Worm (Caenorhabditis elegans) whole organism, L3 larva: ENCODE results near the gene B0222.15.

ENCODE experiments used
- ama-1 ChIP-seq: fragments of 150-350 bp; optimal IDR thresholded peaks from 2 replicates; lab custom pipeline; 2018
- daf-12 ChIP-seq: fragments of 150-350 bp; optimal IDR thresholded peaks from 2 replicates; lab custom pipeline; 2014; ENCODE audit warnings: missing biosample characterization, missing genetic modification reagents, missing genetic modification characterization
- egl-27 ChIP-seq: sonication (generic microtip); optimal IDR thresholded peaks from 4 replicates; lab custom pipeline; 2017; ENCODE audit warnings: missing biosample characterization, missing genetic modification reagents, missing genetic modification characterization
- elt-2 ChIP-seq: sonication (generic microtip); optimal IDR thresholded peaks from 2 replicates; lab custom pipeline; 2016; ENCODE audit warnings: missing genetic modification reagents, mild to moderate bottlenecking, missing genetic modification characterization, missing compliant biosample characterization
- nhr-77 ChIP-seq: fragments of 150-350 bp; optimal IDR thresholded peaks from 2 replicates; lab custom pipeline; 2014; ENCODE audit warnings: missing biosample characterization, missing genetic modification characterization
- pqm-1 ChIP-seq: fragments of 150-350 bp; optimal IDR thresholded peaks from 2 replicates; lab custom pipeline; 2017; ENCODE audit warnings: missing biosample characterization, missing genetic modification characterization, inconsistent platforms
- skn-1 ChIP-seq: fragments of 150-350 bp; optimal IDR thresholded peaks from 2 replicates; lab custom pipeline; 2014; ENCODE audit warnings: missing biosample characterization, missing genetic modification characterization
- ztf-11 ChIP-seq: fragments of 150-350 bp; optimal IDR thresholded peaks from 2 replicates; lab custom pipeline; 2014; ENCODE audit warnings: missing biosample characterization, missing genetic modification characterization
- ztf-4 ChIP-seq: fragments of 150-350 bp; optimal IDR thresholded peaks from 2 replicates; lab custom pipeline; 2014; ENCODE audit warnings: missing biosample characterization, missing genetic modification characterization

DNA sequence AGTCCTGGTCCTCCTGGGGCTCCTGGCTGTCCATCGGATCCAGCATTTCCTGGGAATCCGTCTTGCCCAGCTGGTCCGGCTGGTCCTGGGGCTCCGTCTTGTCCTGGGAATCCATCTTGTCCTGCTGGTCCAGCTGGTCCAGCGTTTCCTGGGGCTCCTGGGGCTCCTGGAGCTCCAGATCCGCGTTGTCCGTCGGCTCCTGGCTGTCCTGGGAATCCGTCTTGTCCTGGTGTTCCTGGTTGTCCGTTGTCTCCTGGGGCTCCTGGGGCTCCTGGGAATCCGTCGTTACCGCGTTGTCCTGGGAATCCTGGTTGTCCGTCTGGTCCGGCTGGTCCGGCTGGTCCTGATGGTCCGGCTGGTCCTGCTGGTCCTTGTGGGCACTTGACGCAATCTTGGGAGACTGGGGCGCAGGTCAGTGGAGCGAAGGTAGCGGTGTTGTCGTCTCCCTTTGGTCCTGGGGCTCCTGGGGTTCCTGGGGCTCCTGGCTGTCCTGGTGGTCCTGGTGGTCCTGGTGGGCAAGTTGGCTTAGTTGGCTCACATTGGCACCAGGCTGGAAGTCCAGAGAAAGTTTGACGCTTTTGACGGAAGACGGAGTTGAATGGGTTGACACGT, 5.6 kb upstream of the B0222.15 start:
- TF ChIP-seq nhr-77 (tag; lab: Kevin White, UChicago): no peak
- TF ChIP-seq ztf-11 (tag; lab: Kevin White, UChicago): no peak
- no peak for TF ChIP-seq pqm-1 (tag; lab: Kevin White, UChicago)
- TF ChIP-seq skn-1: no peak
- no peak for TF ChIP-seq daf-12 (tag; lab: Kevin White, UChicago)
- no peak for TF ChIP-seq ama-1 (lab: Kevin White, UChicago)
- TF ChIP-seq elt-2: no peak
- TF ChIP-seq egl-27 (tag; lab: Kevin White, UChicago): no peak
- TF ChIP-seq ztf-4 (tag; lab: Kevin White, UChicago): no peak
